Worm (Caenorhabditis elegans): ENCODE results near the gene sri-54.

DNA sequence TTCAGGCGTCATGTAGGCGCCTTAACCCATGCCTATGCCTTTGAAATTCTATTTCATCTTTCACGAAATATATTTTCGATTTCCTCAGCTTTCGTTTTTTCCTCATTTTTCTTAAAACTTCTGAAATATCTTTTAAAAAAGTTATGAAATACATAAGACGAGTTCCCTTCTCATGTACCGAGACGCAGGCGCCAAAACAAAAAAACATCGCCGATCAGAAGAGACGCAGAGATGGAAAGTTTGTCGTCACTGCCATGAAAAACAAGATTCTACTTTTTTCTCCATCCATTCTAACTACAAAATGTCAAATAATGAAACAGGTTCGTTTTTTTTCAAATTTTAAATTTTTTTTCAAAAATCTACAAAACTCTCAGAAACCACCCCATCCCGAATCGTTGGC lies 8.7 kb downstream of the sri-54 start, which contains the start of gene chil-24:
- TF ChIP-seq unc-130 (tag; optimal IDR thresholded peaks at IDR 0.05): no peak
- TF ChIP-seq elt-2 (tag; optimal IDR thresholded peaks at IDR 0.05): no peak
- TF ChIP-seq tbx-2 (tag; optimal IDR thresholded peaks at IDR 0.05): no peak
- TF ChIP-seq jun-1 (tag; optimal IDR thresholded peaks at IDR 0.05): no peak
- TF ChIP-seq efl-1 (optimal IDR thresholded peaks at IDR 0.05): peak; percentile 56 to 68
- TF ChIP-seq efl-1 (GFP tag; optimal IDR thresholded peaks at IDR 0.05 in 1 of 2): peak; percentile 14 to 92

All from whole organism, L1 larva.